Fruit fly (Drosophila melanogaster) whole organism, prepupa: ENCODE data around the gene CG9917.

Experiments used
- Blimp-1 ChIP-seq: fragments of 200-800 bp; sonication (Bioruptor generic); optimal IDR thresholded peaks from 3 replicates; lab custom pipeline; 2017; ENCODE audit warnings: missing biosample characterization, missing genetic modification characterization, mild to moderate bottlenecking, moderate library complexity, missing genetic modification reagents
- CG10631 ChIP-seq: fragments of 200-800 bp; sonication (Bioruptor generic); optimal IDR thresholded peaks from 2 replicates; lab custom pipeline; 2016; ENCODE audit warnings: missing biosample characterization, missing genetic modification characterization
- CG10669 ChIP-seq: fragments of 200-800 bp; sonication (Bioruptor generic); optimal IDR thresholded peaks from 3 replicates; lab custom pipeline; 2018; ENCODE audit warnings: missing biosample characterization, mild to moderate bottlenecking, missing genetic modification characterization, moderate library complexity
- CG11762 ChIP-seq: fragments of 200-800 bp; sonication (Bioruptor generic); optimal IDR thresholded peaks from 3 replicates; lab custom pipeline; 2016; ENCODE audit warnings: missing biosample characterization, missing genetic modification characterization; ENCODE audit not compliant: insufficient read depth
- CG11902 ChIP-seq: fragments of 200-800 bp; sonication (Bioruptor generic); optimal IDR thresholded peaks from 3 replicates; lab custom pipeline; 2016; ENCODE audit warnings: missing biosample characterization, missing genetic modification characterization
- CG15336 ChIP-seq: fragments of 200-800 bp; sonication (Bioruptor generic); IDR thresholded peaks from 2 replicates; pipeline ENCODE4 v1.3.6; 2022; ENCODE audit warnings: missing biosample characterization, missing genetic modification characterization
- CG1621 ChIP-seq: fragments of 200-800 bp; sonication (Bioruptor generic); optimal IDR thresholded peaks from 3 replicates; lab custom pipeline; 2018; ENCODE audit warnings: missing biosample characterization, mild to moderate bottlenecking, missing genetic modification characterization
- CG16779 ChIP-seq: fragments of 200-800 bp; sonication (Bioruptor generic); optimal IDR thresholded peaks from 3 replicates; lab custom pipeline; 2017; ENCODE audit warnings: missing biosample characterization, mild to moderate bottlenecking, missing genetic modification characterization
- CG3032 ChIP-seq: fragments of 200-800 bp; optimal IDR thresholded peaks from 2 replicates; lab custom pipeline; 2019; ENCODE audit warnings: missing biosample characterization, mild to moderate bottlenecking, missing genetic modification characterization, moderate library complexity
- CG32006 ChIP-seq: fragments of 200-800 bp; sonication (Bioruptor generic); optimal IDR thresholded peaks from 3 replicates; lab custom pipeline; 2017; ENCODE audit warnings: missing biosample characterization, mild to moderate bottlenecking, missing genetic modification characterization
- CG34406 ChIP-seq: fragments of 200-800 bp; sonication (Bioruptor generic); optimal IDR thresholded peaks from 3 replicates; lab custom pipeline; 2016; ENCODE audit warnings: missing biosample characterization, missing genetic modification characterization
- CG6163 ChIP-seq: fragments of 200-800 bp; sonication (Bioruptor generic); IDR thresholded peaks from 3 replicates; pipeline ENCODE4 v1.3.6; 2022; ENCODE audit warnings: missing biosample characterization, missing genetic modification characterization
- CG6276 ChIP-seq: fragments of 200-800 bp; sonication (Bioruptor generic); optimal IDR thresholded peaks from 2 replicates; lab custom pipeline; 2017; ENCODE audit warnings: missing biosample characterization, mild to moderate bottlenecking, missing genetic modification characterization
- CG6792 ChIP-seq: fragments of 200-800 bp; sonication (Bioruptor generic); optimal IDR thresholded peaks from 3 replicates; lab custom pipeline; 2016; ENCODE audit warnings: missing biosample characterization, missing genetic modification characterization
- CG6854 ChIP-seq: fragments of 200-800 bp; sonication (Bioruptor generic); optimal IDR thresholded peaks from 2 replicates; lab custom pipeline; 2017; ENCODE audit warnings: missing biosample characterization, mild to moderate bottlenecking, missing genetic modification characterization
- CG8319 ChIP-seq: fragments of 200-800 bp; sonication (Bioruptor generic); optimal IDR thresholded peaks from 3 replicates; lab custom pipeline; 2016; ENCODE audit warnings: missing biosample characterization, missing genetic modification characterization
- CG8632 ChIP-seq: fragments of 200-800 bp; sonication (Bioruptor generic); optimal IDR thresholded peaks from 3 replicates; lab custom pipeline; 2016; ENCODE audit warnings: missing biosample characterization, missing genetic modification characterization
- Eip75B ChIP-seq: fragments of 200-800 bp; sonication (Bioruptor generic); optimal IDR thresholded peaks from 3 replicates; lab custom pipeline; 2016; ENCODE audit warnings: missing biosample characterization, missing genetic modification characterization
- Eip93F ChIP-seq: fragments of 200-800 bp; sonication (Bioruptor generic); optimal IDR thresholded peaks from 2 replicates; lab custom pipeline; 2016; ENCODE audit warnings: missing biosample characterization, mild to moderate bottlenecking, missing genetic modification characterization
- Ets21C ChIP-seq: fragments of 200-800 bp; sonication (Bioruptor generic); optimal IDR thresholded peaks from 3 replicates; lab custom pipeline; 2016; ENCODE audit warnings: missing biosample characterization, missing genetic modification characterization
- Gug ChIP-seq: fragments of 200-800 bp; sonication (Bioruptor generic); IDR thresholded peaks from 2 replicates; pipeline ENCODE4 v1.3.6; 2022; ENCODE audit warnings: missing biosample characterization, missing genetic modification characterization
- Hr38 ChIP-seq: sonication (Bioruptor generic); optimal IDR thresholded peaks from 2 replicates; lab custom pipeline; 2016; ENCODE audit warnings: missing biosample characterization, missing genetic modification characterization
- Lpt ChIP-seq: fragments of 200-800 bp; sonication (Bioruptor generic); optimal IDR thresholded peaks from 3 replicates; lab custom pipeline; 2016; ENCODE audit warnings: missing biosample characterization, missing genetic modification characterization
- Met ChIP-seq: fragments of 200-800 bp; sonication (Bioruptor generic); optimal IDR thresholded peaks from 3 replicates; lab custom pipeline; 2016; ENCODE audit warnings: missing biosample characterization, missing genetic modification characterization
- Smox ChIP-seq: fragments of 200-800 bp; sonication (Bioruptor generic); optimal IDR thresholded peaks from 3 replicates; lab custom pipeline; 2016; ENCODE audit warnings: missing biosample characterization, missing genetic modification characterization
- Sox15 ChIP-seq: fragments of 200-800 bp; sonication (Bioruptor generic); optimal IDR thresholded peaks from 3 replicates; lab custom pipeline; 2016; ENCODE audit warnings: missing biosample characterization, missing genetic modification characterization
- achi ChIP-seq: fragments of 200-800 bp; sonication (Bioruptor generic); optimal IDR thresholded peaks from 3 replicates; lab custom pipeline; 2016; ENCODE audit warnings: missing biosample characterization, missing genetic modification characterization
- acj6 ChIP-seq: fragments of 200-800 bp; sonication (Bioruptor generic); optimal IDR thresholded peaks from 3 replicates; lab custom pipeline; 2016; ENCODE audit warnings: missing biosample characterization, missing genetic modification characterization
- dac ChIP-seq: fragments of 200-800 bp; sonication (Bioruptor generic); optimal IDR thresholded peaks from 2 replicates; lab custom pipeline; 2017; ENCODE audit warnings: missing biosample characterization, mild to moderate bottlenecking, missing genetic modification characterization
- dsx ChIP-seq: fragments of 200-800 bp; optimal IDR thresholded peaks from 3 replicates; lab custom pipeline; 2019; ENCODE audit warnings: missing biosample characterization, mild to moderate bottlenecking, missing genetic modification characterization, moderate library complexity; ENCODE audit not compliant: poor library complexity, severe bottlenecking
- eg ChIP-seq: fragments of 200-800 bp; sonication (Bioruptor generic); IDR thresholded peaks from 3 replicates; pipeline ENCODE4 v1.3.6; 2022; ENCODE audit warnings: missing biosample characterization, missing genetic modification characterization
- esn ChIP-seq: fragments of 200-800 bp; sonication (Bioruptor generic); optimal IDR thresholded peaks from 2 replicates; lab custom pipeline; 2016; ENCODE audit warnings: missing biosample characterization, mild to moderate bottlenecking, missing genetic modification characterization, moderate library complexity
- fd59A ChIP-seq: fragments of 200-800 bp; sonication (Bioruptor generic); optimal IDR thresholded peaks from 2 replicates; lab custom pipeline; 2017; ENCODE audit warnings: missing biosample characterization, mild to moderate bottlenecking, missing genetic modification characterization, missing genetic modification reagents
- fkh ChIP-seq: fragments of 200-800 bp; sonication (Bioruptor generic); optimal IDR thresholded peaks from 3 replicates; lab custom pipeline; 2017; ENCODE audit warnings: missing biosample characterization, mild to moderate bottlenecking, missing genetic modification characterization, moderate library complexity
- lz ChIP-seq: fragments of 200-800 bp; sonication (Bioruptor generic); optimal IDR thresholded peaks from 3 replicates; lab custom pipeline; 2016; ENCODE audit warnings: missing biosample characterization, missing genetic modification characterization
- net ChIP-seq: fragments of 200-800 bp; sonication (Bioruptor generic); optimal IDR thresholded peaks from 3 replicates; lab custom pipeline; 2016; ENCODE audit warnings: missing biosample characterization, missing genetic modification characterization
- pdm3 ChIP-seq: fragments of 200-800 bp; sonication (Bioruptor generic); optimal IDR thresholded peaks from 3 replicates; lab custom pipeline; 2016; ENCODE audit warnings: missing biosample characterization, missing genetic modification characterization
- salr ChIP-seq, 2 experiments: fragments of 200-800 bp; sonication (Bioruptor generic); optimal IDR thresholded peaks; 3 replicates each; lab custom pipeline; 2016 to 2018; ENCODE audit warnings: missing biosample characterization in 2 of 2, missing genetic modification characterization in 2 of 2, mild to moderate bottlenecking in 1 of 2
- spab ChIP-seq: fragments of 200-800 bp; sonication (Bioruptor generic); optimal IDR thresholded peaks from 2 replicates; lab custom pipeline; 2017; ENCODE audit warnings: missing biosample characterization, mild to moderate bottlenecking, missing genetic modification characterization, missing genetic modification reagents
- svp ChIP-seq: fragments of 200-800 bp; sonication (Bioruptor generic); peaks from one replicate; lab custom pipeline; 2016; ENCODE audit warnings: missing biosample characterization, missing genetic modification characterization
- vri ChIP-seq: fragments of 200-800 bp; sonication (Bioruptor generic); optimal IDR thresholded peaks from 3 replicates; lab custom pipeline; 2016; ENCODE audit warnings: missing biosample characterization, mild to moderate bottlenecking, missing genetic modification characterization

Gene CG9917

dm6 chrX:16332615-16333288 is 9.7 kb upstream of the CG9917 start (continued):
- TF ChIP-seq CG1621 (peak; percentile 95), achi (GFP tag; lab: Kevin White, UChicago) (peak; percentile 94), lz (GFP tag; lab: Kevin White, UChicago) (peak; percentile 97), CG10631 (GFP tag; lab: Kevin White, UChicago) (peak; percentile 95), Eip93F (GFP tag; lab: Kevin White, UChicago) (peak; percentile 88), salr (GFP tag; optimal IDR thresholded peaks at IDR 0.05; lab: Kevin White, UChicago) (peak; percentile 91 to 94), esn (GFP tag; lab: Kevin White, UChicago) (peak; percentile 98), net (GFP tag; lab: Kevin White, UChicago) (peak; percentile 95), CG11762 (peak; percentile 90), fkh (GFP tag; lab: Kevin White, UChicago) (peak; percentile 95), Lpt (GFP tag; lab: Kevin White, UChicago) (peak; percentile 94), Eip75B (GFP tag; lab: Kevin White, UChicago) (peak; percentile 97), Met (GFP tag; lab: Kevin White, UChicago) (peak; percentile 97), CG6276 (GFP tag; lab: Kevin White, UChicago) (peak; percentile 98), Sox15 (GFP tag; lab: Kevin White, UChicago) (peak; percentile 92), pdm3 (GFP tag; lab: Kevin White, UChicago) (peak; percentile 97), eg (GFP tag; lab: Robert Waterston, UW) (peak; percentile 94), CG6163 (GFP tag; lab: Robert Waterston, UW) (peak; percentile 91), CG10669 (peak; percentile 98), dac (peak; percentile 97), CG34406 (GFP tag; lab: Kevin White, UChicago) (peak; percentile 96), CG8319 (peak; percentile 90), Blimp-1 (GFP tag; lab: Kevin White, UChicago) (peak; percentile 91), CG6854 (GFP tag; lab: Kevin White, UChicago) (peak; percentile 94), Hr38 (GFP tag; lab: Kevin White, UChicago) (no peak), fd59A (GFP tag; lab: Kevin White, UChicago) (peak; percentile 97), Gug (GFP tag; lab: Robert Waterston, UW) (peak; percentile 92), acj6 (GFP tag; lab: Kevin White, UChicago) (peak; percentile 94), Ets21C (peak; percentile 92), spab (GFP tag; lab: Kevin White, UChicago) (peak; percentile 96), Smox (GFP tag; lab: Kevin White, UChicago) (peak; percentile 96), CG15336 (GFP tag; lab: Robert Waterston, UW) (peak; percentile 97), CG32006 (GFP tag; lab: Kevin White, UChicago) (peak; percentile 98), CG6792 (GFP tag; lab: Kevin White, UChicago) (peak; percentile 94), CG8632 (peak; percentile 95), CG3032 (tag; lab: Kevin White, UChicago) (peak; percentile 97), dsx (GFP tag; lab: Kevin White, UChicago) (peak; percentile 93), CG16779 (tag; lab: Kevin White, UChicago) (peak; percentile 95), svp (GFP tag; lab: Kevin White, UChicago) (peak; percentile 98), CG11902 (GFP tag; lab: Kevin White, UChicago) (peak; percentile 87), vri (peak; percentile 91)
